Worm (Caenorhabditis elegans): ENCODE results near the gene Y55D5A.3.

DNA sequence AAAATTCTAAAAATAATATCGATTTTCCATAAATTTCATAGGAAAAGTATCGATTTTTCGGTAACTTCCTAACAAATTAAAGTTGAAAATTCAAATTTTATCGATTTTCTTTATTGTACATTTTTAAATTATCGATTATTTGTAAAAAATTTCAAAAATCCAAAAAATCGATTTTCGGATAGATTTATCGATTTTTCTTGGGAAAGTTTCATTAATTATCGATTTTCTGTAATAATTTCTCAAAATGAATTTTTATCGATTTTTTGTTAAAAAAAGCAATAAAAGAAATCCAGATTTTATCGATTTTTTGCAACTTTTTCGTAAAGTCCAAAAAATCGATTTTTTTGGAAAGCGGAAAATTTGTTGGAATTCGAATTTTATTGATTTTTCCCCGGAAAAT, 18.4 kb upstream of the Y55D5A.3 start:
- TF ChIP-seq nhr-76 (tag; optimal IDR thresholded peaks at IDR 0.05) (no peak), cnd-1 (tag; optimal IDR thresholded peaks at IDR 0.05) (no peak), unc-62 (GFP tag; optimal IDR thresholded peaks at IDR 0.05) (no peak), lsy-2 (tag; optimal IDR thresholded peaks at IDR 0.05) (no peak), ztf-11 (tag; optimal IDR thresholded peaks at IDR 0.05) (no peak), unc-39 (tag; optimal IDR thresholded peaks at IDR 0.05) (no peak), elt-1 (tag; optimal IDR thresholded peaks at IDR 0.05; ENCODE audit: borderline replicate concordance, insufficient read depth) (no peak), nhr-237 (tag; optimal IDR thresholded peaks at IDR 0.05) (no peak)
